Worm (Caenorhabditis elegans) whole organism, mixed stage, embryonic: ENCODE measurements around the gene C33D9.3.

ENCODE experiments used
- M03D4.4 ChIP-seq: sonication (generic microtip); optimal IDR thresholded peaks from 2 replicates; lab custom pipeline; 2017; ENCODE audit warnings: mild to moderate bottlenecking, missing genetic modification characterization, missing compliant biosample characterization
- blmp-1 ChIP-seq: fragments of 150-350 bp; optimal IDR thresholded peaks from 2 replicates; lab custom pipeline; 2014; ENCODE audit warnings: missing biosample characterization, missing genetic modification characterization
- ces-1 ChIP-seq: fragments of 150-350 bp; optimal IDR thresholded peaks from 2 replicates; lab custom pipeline; 2014; ENCODE audit warnings: missing biosample characterization, missing genetic modification reagents, missing genetic modification characterization
- drap-1 ChIP-seq: fragments of 200-800 bp; sonication (Bioruptor generic); optimal IDR thresholded peaks from 3 replicates; lab custom pipeline; 2018; ENCODE audit warnings: mild to moderate bottlenecking, missing genetic modification characterization, missing compliant biosample characterization
- elt-3 ChIP-seq: fragments of 150-350 bp; optimal IDR thresholded peaks from 2 replicates; lab custom pipeline; 2014; ENCODE audit warnings: missing biosample characterization, missing genetic modification characterization
- ham-2 ChIP-seq: fragments of 200-800 bp; sonication (Bioruptor generic); optimal IDR thresholded peaks from 2 replicates; lab custom pipeline; 2018; ENCODE audit warnings: mild to moderate bottlenecking, missing genetic modification characterization, missing compliant biosample characterization
- lsy-2 ChIP-seq: fragments of 150-350 bp; optimal IDR thresholded peaks from 2 replicates; lab custom pipeline; 2014; ENCODE audit warnings: missing biosample characterization, missing genetic modification characterization
- mls-2 ChIP-seq: sonication (generic microtip); optimal IDR thresholded peaks from 2 replicates; lab custom pipeline; 2016; ENCODE audit warnings: mild to moderate bottlenecking, missing genetic modification characterization, moderate library complexity, missing compliant biosample characterization
- nhr-237 ChIP-seq: fragments of 150-350 bp; optimal IDR thresholded peaks from 2 replicates; lab custom pipeline; 2014; ENCODE audit warnings: missing biosample characterization, missing genetic modification characterization
- nhr-76 ChIP-seq: sonication (generic microtip); optimal IDR thresholded peaks from 2 replicates; lab custom pipeline; 2017; ENCODE audit warnings: missing biosample characterization, missing genetic modification characterization
- pha-4 ChIP-seq: fragments of 150-350 bp; optimal IDR thresholded peaks from 2 replicates; lab custom pipeline; 2018; ENCODE audit warnings: missing biosample characterization, missing genetic modification reagents, missing genetic modification characterization
- sem-2 ChIP-seq: fragments of 200-800 bp; sonication (Bioruptor generic); optimal IDR thresholded peaks from 2 replicates; lab custom pipeline; 2018; ENCODE audit warnings: mild to moderate bottlenecking, missing genetic modification characterization, missing compliant biosample characterization
- sptf-1 ChIP-seq: sonication (generic microtip); optimal IDR thresholded peaks from 2 replicates; lab custom pipeline; 2017; ENCODE audit warnings: mild to moderate bottlenecking, missing genetic modification characterization, moderate library complexity, missing compliant biosample characterization
- ztf-11 ChIP-seq: fragments of 150-350 bp; optimal IDR thresholded peaks from 2 replicates; lab custom pipeline; 2014; ENCODE audit warnings: missing biosample characterization, missing genetic modification characterization

DNA sequence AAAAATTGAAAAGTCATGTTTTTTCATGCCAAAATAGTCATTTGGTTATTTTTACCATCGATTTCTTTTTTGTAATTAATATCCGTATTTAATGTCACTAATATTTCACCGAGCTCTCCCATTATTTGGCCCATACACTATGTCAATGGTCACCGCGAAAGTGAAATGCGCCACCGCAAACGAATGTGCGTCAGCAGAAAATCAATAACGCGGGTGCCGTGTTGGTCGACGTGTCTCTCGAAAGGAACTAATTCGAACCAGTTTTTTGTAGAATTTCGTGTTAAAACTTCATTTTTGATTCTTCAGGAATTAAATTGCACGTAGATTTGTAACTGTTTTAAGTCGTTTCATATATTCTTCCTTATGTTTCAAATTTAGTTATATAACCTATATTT is 33.9 kb upstream of the C33D9.3 start:
- TF ChIP-seq ztf-11 (tag; lab: Kevin White, UChicago) (no peak), lsy-2 (tag; lab: Kevin White, UChicago) (no peak), blmp-1 (no peak), drap-1 (no peak), sem-2 (no peak), ham-2 (GFP tag; lab: Kevin White, UChicago) (no peak), M03D4.4 (no peak), ces-1 (no peak), pha-4 (tag; lab: Kevin White, UChicago) (no peak), nhr-76 (tag; lab: Kevin White, UChicago) (no peak), nhr-237 (tag; lab: Kevin White, UChicago) (no peak), mls-2 (tag; lab: Kevin White, UChicago) (no peak), sptf-1 (tag; lab: Kevin White, UChicago) (no peak), elt-3 (no peak)
